Worm (Caenorhabditis elegans): ENCODE measurements around the gene F32E10.9.
A peak's percentile ranks its signal among the peaks of the same experiment; 100 is the strongest.

Gene F32E10.9

DNA sequence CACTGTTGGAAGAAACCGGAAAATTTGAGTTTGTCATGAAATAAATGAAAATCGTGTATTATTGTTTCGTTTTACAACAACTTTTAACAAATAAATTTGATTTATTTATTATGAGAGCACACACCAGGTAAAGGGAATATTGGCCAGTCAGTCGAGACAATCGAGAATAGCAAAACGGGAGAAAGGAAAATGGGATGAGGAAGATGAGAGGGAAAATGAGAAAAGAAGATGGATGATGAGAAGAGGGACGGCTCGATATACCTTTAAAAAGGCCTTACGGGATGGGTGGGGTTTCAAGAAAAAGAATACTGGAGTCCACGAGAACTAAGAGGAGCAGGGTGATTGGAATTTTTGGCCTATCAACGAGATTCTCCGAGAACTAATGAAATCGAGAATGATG is 5.1 kb downstream of the F32E10.9 start:
- TF ChIP-seq C16A3.4 (tag; optimal IDR thresholded peaks at IDR 0.05) (no peak), lin-15B (tag; optimal IDR thresholded peaks at IDR 0.05) (no peak), pag-3 (tag; optimal IDR thresholded peaks at IDR 0.05; ENCODE audit: borderline replicate concordance, insufficient read depth) (no peak), nhr-28 (tag; optimal IDR thresholded peaks at IDR 0.05) (no peak)

DNA sequence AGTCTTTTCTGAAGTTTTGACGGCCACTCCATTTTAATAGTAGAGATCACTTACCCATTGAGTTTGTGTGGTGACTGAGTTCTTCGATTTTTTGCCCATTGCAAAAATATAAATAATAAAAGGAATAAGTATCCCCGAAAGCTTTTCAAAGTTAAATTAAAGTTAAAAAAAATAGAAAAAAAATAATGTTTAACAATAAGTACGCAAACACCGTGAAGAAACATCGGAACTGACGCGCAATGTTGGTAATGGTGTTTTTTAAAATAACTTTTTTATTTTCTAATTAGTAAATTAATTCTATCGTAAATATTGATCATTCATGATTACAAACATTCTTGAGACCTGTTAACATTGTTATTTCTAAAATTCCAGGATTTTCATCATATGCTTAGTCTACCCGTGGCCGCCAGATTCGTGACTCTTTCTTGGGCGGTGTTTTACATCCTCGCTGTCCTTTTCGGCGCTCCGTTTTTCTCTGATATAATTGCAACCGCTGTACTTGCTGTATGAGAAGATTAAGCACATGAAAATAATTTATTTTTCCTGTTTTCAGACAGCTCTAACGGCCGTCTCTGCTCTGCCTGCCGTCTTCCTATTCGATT is 7.4 kb downstream of the F32E10.9 start, which contains the start of the genes F49E8.7, F49E8.8 and nprl-2:
TSS of gene F49E8.7 (minus strand) at position 101 of the 602 bp plus-strand sequence.
TSS of gene F49E8.8 (plus strand) at position 373 of the 602 bp plus-strand sequence.
TSS of gene nprl-2 (plus strand) at position 552 of the 602 bp plus-strand sequence.
- TF ChIP-seq hlh-17 (GFP tag; optimal IDR thresholded peaks at IDR 0.05; ENCODE audit: borderline replicate concordance) (no peak), ceh-88 (GFP tag; IDR thresholded peaks at IDR 0.05) (no peak), nhr-12 (tag; optimal IDR thresholded peaks at IDR 0.05) (no peak), F16B12.6 (tag; optimal IDR thresholded peaks at IDR 0.05) (peak; percentile 61), efl-1 (optimal IDR thresholded peaks at IDR 0.05) (no peak), efl-1 (GFP tag; optimal IDR thresholded peaks at IDR 0.05 in 1 of 2) (peak in 1 of 2 experiments; percentile 22)

- TF ChIP-seq lsy-2 (tag; optimal IDR thresholded peaks at IDR 0.05) = peak in 1 of 2 experiments; percentile 33
- peak; percentile 81 for TF ChIP-seq fkh-8 (tag; optimal IDR thresholded peaks at IDR 0.05)
- TF ChIP-seq dpl-1 (GFP tag; optimal IDR thresholded peaks at IDR 0.05) = peak in 1 of 3 experiments; percentile 2
- no peak for TF ChIP-seq nhr-20 (tag; optimal IDR thresholded peaks at IDR 0.05)
- peak; percentile 19 for TF ChIP-seq nhr-71 (tag; optimal IDR thresholded peaks at IDR 0.05)
- TF ChIP-seq lin-14 (GFP tag; optimal IDR thresholded peaks at IDR 0.05) = peak; percentile 30
Measured at ce11 chrIV:7554351-7554750, 9.4 kb downstream of the F32E10.9 start, which contains the start of gene F49E8.6. F49E8.6 (minus strand) TSS chrIV:7554667.

DNA sequence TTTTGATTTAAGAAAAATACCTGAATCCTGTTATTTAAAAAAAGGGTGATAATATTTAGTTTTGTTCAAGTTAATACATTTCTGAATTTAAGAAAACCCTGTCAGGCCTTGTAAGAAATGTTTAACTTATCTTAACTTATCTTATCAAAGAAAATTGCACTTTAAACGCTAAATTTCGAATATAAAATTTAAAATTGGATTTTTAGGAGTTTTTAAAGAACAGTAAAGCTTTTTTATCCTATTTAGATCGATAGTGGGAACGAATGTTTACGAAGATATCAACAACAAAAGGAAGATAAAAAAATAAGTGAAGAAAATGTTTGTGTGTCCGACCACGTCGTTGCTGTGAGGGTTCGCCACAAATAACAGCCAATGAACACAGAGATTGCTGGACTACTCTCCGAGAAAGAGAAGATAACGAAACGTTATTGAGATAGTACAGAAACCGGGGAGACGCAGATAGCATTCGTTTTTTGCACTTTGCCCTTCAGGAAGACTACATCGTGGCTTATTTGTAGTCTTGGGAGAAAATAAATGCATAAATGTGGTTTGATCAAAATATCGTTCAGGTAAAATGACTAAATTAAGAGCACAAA is 10.7 kb downstream of the F32E10.9 start, which contains the start of gene dif-1:
TSS of gene dif-1 (minus strand) at position 51 of the 596 bp plus-strand sequence.
- peak; percentile 4 to 7 for TF ChIP-seq efl-1 (optimal IDR thresholded peaks at IDR 0.05)
- peak in 1 of 2 experiments; percentile 13 for TF ChIP-seq efl-1 (GFP tag; optimal IDR thresholded peaks at IDR 0.05 in 1 of 2)
- TF ChIP-seq ceh-63 (GFP tag; optimal IDR thresholded peaks at IDR 0.05) = no peak
- TF ChIP-seq mep-1 (tag; optimal IDR thresholded peaks at IDR 0.05) = peak; percentile 5
- peak in 1 of 2 experiments; percentile 26 for TF ChIP-seq lsy-2 (tag; optimal IDR thresholded peaks at IDR 0.05)
- TF ChIP-seq ceh-8 (GFP tag; optimal IDR thresholded peaks at IDR 0.05) = no peak
- peak; percentile 58 for TF ChIP-seq snu-23 (GFP tag; optimal IDR thresholded peaks at IDR 0.05)
- TF ChIP-seq hlh-4 (tag; optimal IDR thresholded peaks at IDR 0.05) = no peak
- peak; percentile 4 for TF ChIP-seq F16B12.6 (tag; optimal IDR thresholded peaks at IDR 0.05)
- no peak for TF ChIP-seq aha-1 (tag; optimal IDR thresholded peaks at IDR 0.05)
- TF ChIP-seq lin-14 (GFP tag; optimal IDR thresholded peaks at IDR 0.05) = peak; percentile 73
- no peak for TF ChIP-seq C04F5.9 (tag; optimal IDR thresholded peaks at IDR 0.05)
- no peak for TF ChIP-seq nhr-84 (tag; optimal IDR thresholded peaks at IDR 0.05)
- TF ChIP-seq nhr-85 (tag) = no peak
- TF ChIP-seq nhr-71 (tag; optimal IDR thresholded peaks at IDR 0.05) = peak; percentile 30
- TF ChIP-seq elt-3 (tag; optimal IDR thresholded peaks at IDR 0.05) = peak in 2 of 6 experiments; percentile 23 to 35
- peak; percentile 48 for TF ChIP-seq nhr-20 (tag; optimal IDR thresholded peaks at IDR 0.05)
- no peak for TF ChIP-seq ama-1 (optimal IDR thresholded peaks at IDR 0.05)
- peak; percentile 65 for TF ChIP-seq elt-2 (tag; optimal IDR thresholded peaks at IDR 0.05)
- TF ChIP-seq rnt-1 (tag; optimal IDR thresholded peaks at IDR 0.05) = peak; percentile 31
- peak in 1 of 2 experiments; percentile 54 for TF ChIP-seq lin-35 (GFP tag; optimal IDR thresholded peaks at IDR 0.05)
- peak; percentile 56 for TF ChIP-seq blmp-1 (tag; optimal IDR thresholded peaks at IDR 0.05)

DNA sequence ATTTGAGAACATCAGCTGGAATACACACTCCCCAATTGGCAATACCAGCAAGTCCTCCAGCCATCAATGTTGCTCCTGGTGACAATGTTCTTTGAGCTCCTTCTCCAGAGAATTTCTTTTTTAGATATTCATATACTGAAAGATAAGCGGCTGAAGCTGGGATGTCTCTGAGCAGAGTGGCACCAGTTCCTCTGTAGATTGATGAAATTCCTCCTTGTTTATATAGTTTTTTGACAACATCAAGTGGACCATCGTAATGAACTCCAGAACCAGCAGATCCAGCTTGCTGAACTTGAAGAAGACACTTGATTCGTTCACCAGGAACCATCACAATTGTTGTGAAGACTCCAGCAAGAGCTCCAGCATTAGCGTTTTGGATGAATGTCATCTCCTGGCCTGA is 11.7 kb downstream of the F32E10.9 start:
- TF ChIP-seq mef-2 (tag; optimal IDR thresholded peaks at IDR 0.05) = no peak
- no peak for TF ChIP-seq F16B12.6 (tag; optimal IDR thresholded peaks at IDR 0.05)
- TF ChIP-seq efl-1 (optimal IDR thresholded peaks at IDR 0.05) = no peak
- no peak for TF ChIP-seq efl-1 (GFP tag; optimal IDR thresholded peaks at IDR 0.05 in 1 of 2)
- TF ChIP-seq lin-13 (GFP tag; optimal IDR thresholded peaks at IDR 0.05) = no peak
- no peak for TF ChIP-seq ceh-8 (GFP tag; optimal IDR thresholded peaks at IDR 0.05)
- no peak for TF ChIP-seq dsc-1 (tag; optimal IDR thresholded peaks at IDR 0.05)
- no peak for TF ChIP-seq nhr-12 (tag; optimal IDR thresholded peaks at IDR 0.05)
- no peak for TF ChIP-seq nhr-90 (tag; optimal IDR thresholded peaks at IDR 0.05; ENCODE audit: poor library complexity)
- TF ChIP-seq nhr-19 (GFP tag; conservative IDR thresholded peaks at IDR 0.05) = no peak
